Worm (Caenorhabditis elegans): ENCODE measurements around the gene srx-102.

The srx-102 gene

ce11 chrII:3724175-3724715, 29.7 kb upstream of the srx-102 start, which contains the start of gene C46E10.1:
C46E10.1 (plus strand) TSS chrII:3724225.
- no peak for TF ChIP-seq ztf-22 (GFP tag; optimal IDR thresholded peaks at IDR 0.05)
- TF ChIP-seq somi-1 (GFP tag; optimal IDR thresholded peaks at IDR 0.05): no peak
- no peak for TF ChIP-seq akir-1 (GFP tag; optimal IDR thresholded peaks at IDR 0.05)
- no peak for TF ChIP-seq unc-62 (GFP tag; optimal IDR thresholded peaks at IDR 0.05)
- TF ChIP-seq pbrm-1 (GFP tag; IDR thresholded peaks at IDR 0.05): no peak
- TF ChIP-seq lin-40 (tag; optimal IDR thresholded peaks at IDR 0.05): no peak
- TF ChIP-seq Y53G8AR.9 (GFP tag; conservative IDR thresholded peaks at IDR 0.05): no peak
- TF ChIP-seq hmg-20 (GFP tag; IDR thresholded peaks at IDR 0.05): no peak
- TF ChIP-seq dpl-1 (GFP tag; optimal IDR thresholded peaks at IDR 0.05): no peak
- no peak for TF ChIP-seq nhr-27 (tag; optimal IDR thresholded peaks at IDR 0.05)
- no peak for TF ChIP-seq sdz-38 (tag; optimal IDR thresholded peaks at IDR 0.05)
- no peak for TF ChIP-seq nhr-179 (tag; optimal IDR thresholded peaks at IDR 0.05)
- TF ChIP-seq F10E7.11 (tag; optimal IDR thresholded peaks at IDR 0.05): no peak

ce11 chrII:3721016-3721415, 26.5 kb upstream of the srx-102 start, which contains the start of gene C46E10.3:
C46E10.3 (plus strand) TSS chrII:3721316.
- no peak for TF ChIP-seq D2030.7 (GFP tag; IDR thresholded peaks at IDR 0.05)
- TF ChIP-seq F10E7.11 (tag; optimal IDR thresholded peaks at IDR 0.05): no peak
- TF ChIP-seq C17E4.6 (GFP tag; IDR thresholded peaks at IDR 0.05): no peak
- TF ChIP-seq lsl-1 (GFP tag; optimal IDR thresholded peaks at IDR 0.05): no peak
- no peak for TF ChIP-seq Y53F4B.3 (GFP tag; IDR thresholded peaks at IDR 0.05)
- no peak for TF ChIP-seq cebp-1 (GFP tag; IDR thresholded peaks at IDR 0.05)
- no peak for TF ChIP-seq cebp-1 (tag; optimal IDR thresholded peaks at IDR 0.05)
- TF ChIP-seq let-526 (GFP tag; IDR thresholded peaks at IDR 0.05): no peak
- TF ChIP-seq lin-54 (GFP tag; optimal IDR thresholded peaks at IDR 0.05): no peak
- no peak for TF ChIP-seq lin-40 (tag; optimal IDR thresholded peaks at IDR 0.05)
- no peak for TF ChIP-seq ekl-4 (GFP tag; IDR thresholded peaks at IDR 0.05)
- TF ChIP-seq xnd-1 (tag; optimal IDR thresholded peaks at IDR 0.05): no peak
- no peak for TF ChIP-seq ztf-22 (GFP tag; optimal IDR thresholded peaks at IDR 0.05)
- no peak for TF ChIP-seq F39B2.1 (GFP tag; IDR thresholded peaks at IDR 0.05)
- no peak for TF ChIP-seq atf-7 (tag; optimal IDR thresholded peaks at IDR 0.05)

- TF ChIP-seq nfyb-1 (GFP tag; IDR thresholded peaks at IDR 0.05) (0 out of 2 replicates have a peak, but pooled peaks have one; percentile 11), akir-1 (GFP tag; optimal IDR thresholded peaks at IDR 0.05) (no peak)
These were observed 22.4 kb upstream of the srx-102 start, which contains the start of gene fbxc-52 for ce11 chrII:3716961-3717360. fbxc-52 (plus strand) TSS chrII:3717261.

- no peak for TF ChIP-seq ets-4 (GFP tag; optimal IDR thresholded peaks at IDR 0.05)
These were observed 21.9 kb upstream of the srx-102 start, which contains the start of gene srh-99 for ce11 chrII:3716455-3716854. srh-99 (minus strand) TSS chrII:3716555.

ce11 chrII:3714595-3714994, 20.0 kb upstream of the srx-102 start, which contains the start of gene srh-100:
srh-100 (minus strand) TSS chrII:3714695.
- TF ChIP-seq ceh-27 (GFP tag; optimal IDR thresholded peaks at IDR 0.05) (no peak), nhr-179 (tag; optimal IDR thresholded peaks at IDR 0.05) (no peak), snpc-1.3 (tag; optimal IDR thresholded peaks at IDR 0.05; ENCODE audit: insufficient read depth) (no peak)

- TF ChIP-seq nhr-80 (tag; optimal IDR thresholded peaks at IDR 0.05): no peak
- no peak for TF ChIP-seq attf-6 (GFP tag; IDR thresholded peaks at IDR 0.05)
- TF ChIP-seq B0035.1 (tag; optimal IDR thresholded peaks at IDR 0.05): no peak
- TF ChIP-seq egrh-3 (GFP tag; IDR thresholded peaks at IDR 0.05): no peak
- TF ChIP-seq Y67H2A.10 (GFP tag; conservative IDR thresholded peaks at IDR 0.05): no peak
- no peak for TF ChIP-seq repo-1 (tag; optimal IDR thresholded peaks at IDR 0.05)
- no peak for TF ChIP-seq B0261.1 (tag; optimal IDR thresholded peaks at IDR 0.05)
- no peak for TF ChIP-seq madf-6 (GFP tag; IDR thresholded peaks at IDR 0.05)
- TF ChIP-seq let-526 (GFP tag; IDR thresholded peaks at IDR 0.05): no peak
- TF ChIP-seq T26A5.8 (tag; optimal IDR thresholded peaks at IDR 0.05): no peak
- TF ChIP-seq ztf-18 (tag; optimal IDR thresholded peaks at IDR 0.05): no peak
- TF ChIP-seq lin-26 (GFP tag; IDR thresholded peaks at IDR 0.05): no peak
- no peak for TF ChIP-seq ztf-26 (tag; optimal IDR thresholded peaks at IDR 0.05)
- no peak for TF ChIP-seq sdz-38 (tag; optimal IDR thresholded peaks at IDR 0.05)
- TF ChIP-seq nhr-179 (tag; optimal IDR thresholded peaks at IDR 0.05): no peak
These were observed 16.5 kb upstream of the srx-102 start, which contains the start of gene fbxc-53 for ce11 chrII:3711047-3711446. fbxc-53 (plus strand) TSS chrII:3711291.

Data from whole organism, young adult.